Worm (Caenorhabditis elegans) whole organism, L4 larva: ENCODE measurements around the gene C50B8.5.
A peak's percentile ranks its signal among the peaks of the same experiment; 100 is the strongest.

ENCODE experiments used
- D1046.2 ChIP-seq: fragments of 200-800 bp; sonication (Bioruptor generic); IDR thresholded peaks from 2 replicates; pipeline ENCODE4 v1.3.6; 2022; ENCODE audit warnings: missing genetic modification characterization, missing compliant biosample characterization
- F10B5.3 ChIP-seq: sonication (generic microtip); optimal IDR thresholded peaks from 2 replicates; lab custom pipeline; 2016; ENCODE audit warnings: mild to moderate bottlenecking, missing genetic modification characterization, missing compliant biosample characterization
- T20F7.1 ChIP-seq: fragments of 200-800 bp; sonication (Bioruptor generic); optimal IDR thresholded peaks from 2 replicates; lab custom pipeline; 2018; ENCODE audit warnings: mild to moderate bottlenecking, missing genetic modification characterization, missing compliant biosample characterization
- T26A8.4 ChIP-seq: fragments of 200-800 bp; sonication (Bioruptor generic); IDR thresholded peaks from 2 replicates; pipeline ENCODE4 v1.3.6; 2022; ENCODE audit warnings: missing genetic modification characterization, missing compliant biosample characterization
- Y48G9A.11 ChIP-seq: fragments of 200-800 bp; sonication (Bioruptor generic); IDR thresholded peaks from 2 replicates; pipeline ENCODE4 v1.3.6; 2022; ENCODE audit warnings: missing genetic modification reagents, missing genetic modification characterization, missing compliant biosample characterization
- aha-1 ChIP-seq: fragments of 150-350 bp; peaks from one replicate; lab custom pipeline; 2014; ENCODE audit warnings: missing biosample characterization, missing genetic modification characterization
- ama-1 ChIP-seq: fragments of 150-350 bp; optimal IDR thresholded peaks from 2 replicates; lab custom pipeline; 2014; ENCODE audit warnings: inconsistent platforms, mixed read lengths
- arid-1 ChIP-seq: fragments of 200-800 bp; sonication (Bioruptor generic); conservative IDR thresholded peaks from 2 replicates; pipeline ENCODE4 v1.3.6; 2022; ENCODE audit warnings: missing genetic modification reagents, missing genetic modification characterization, missing compliant biosample characterization
- ceh-28 ChIP-seq: fragments of 150-350 bp; optimal IDR thresholded peaks from 2 replicates; lab custom pipeline; 2014; ENCODE audit warnings: missing biosample characterization, missing genetic modification reagents, missing genetic modification characterization
- ceh-82 ChIP-seq: sonication (generic microtip); optimal IDR thresholded peaks from 2 replicates; lab custom pipeline; 2017; ENCODE audit warnings: missing biosample characterization, missing genetic modification characterization
- daf-16 ChIP-seq, 3 experiments: sonication (generic microtip); optimal IDR thresholded peaks; 2 replicates each; lab custom pipeline; 2016 to 2017; ENCODE audit warnings: missing genetic modification characterization in 3 of 3, missing genetic modification reagents in 3 of 3, mild to moderate bottlenecking in 2 of 3, missing compliant biosample characterization in 2 of 3, missing biosample characterization in 1 of 3, moderate library complexity in 1 of 3
- dmd-6 ChIP-seq: fragments of 200-800 bp; sonication (Bioruptor generic); IDR thresholded peaks from 2 replicates; pipeline ENCODE4 v1.3.6; 2022; ENCODE audit warnings: missing genetic modification reagents, missing genetic modification characterization, missing compliant biosample characterization
- duxl-1 ChIP-seq: sonication (generic microtip); optimal IDR thresholded peaks from 2 replicates; lab custom pipeline; 2016; ENCODE audit warnings: mild to moderate bottlenecking, missing genetic modification characterization, moderate library complexity, missing compliant biosample characterization; ENCODE audit not compliant: poor library complexity
- dve-1 ChIP-seq: sonication (generic microtip); optimal IDR thresholded peaks from 2 replicates; lab custom pipeline; 2017; ENCODE audit warnings: antibody characterized with exemption, mild to moderate bottlenecking, missing genetic modification characterization, missing compliant biosample characterization; ENCODE audit not compliant: insufficient read depth
- egl-43 ChIP-seq: fragments of 200-800 bp; sonication (Bioruptor generic); IDR thresholded peaks from 2 replicates; pipeline ENCODE4 v1.3.6; 2022; ENCODE audit warnings: missing genetic modification reagents, missing genetic modification characterization, missing compliant biosample characterization
- gei-8 ChIP-seq: fragments of 200-800 bp; sonication (Bioruptor generic); optimal IDR thresholded peaks from 2 replicates; lab custom pipeline; 2018; ENCODE audit warnings: mild to moderate bottlenecking, missing genetic modification characterization, missing compliant biosample characterization
- hlh-11 ChIP-seq: fragments of 200-800 bp; sonication (Bioruptor generic); optimal IDR thresholded peaks from 2 replicates; lab custom pipeline; 2018; ENCODE audit warnings: mild to moderate bottlenecking, missing genetic modification characterization, missing compliant biosample characterization
- jun-1 ChIP-seq: fragments of 150-350 bp; optimal IDR thresholded peaks from 2 replicates; lab custom pipeline; 2014; ENCODE audit warnings: missing biosample characterization, missing genetic modification reagents, missing genetic modification characterization
- lin-1 ChIP-seq: fragments of 200-800 bp; sonication (Bioruptor generic); IDR thresholded peaks from 2 replicates; pipeline ENCODE4 v1.3.6; 2022; ENCODE audit warnings: missing genetic modification reagents, missing genetic modification characterization, missing compliant biosample characterization
- lin-13 ChIP-seq: fragments of 150-350 bp; optimal IDR thresholded peaks from 2 replicates; lab custom pipeline; 2014; ENCODE audit warnings: missing biosample characterization, missing genetic modification reagents, missing genetic modification characterization
- lin-38 ChIP-seq: fragments of 200-800 bp; sonication (Bioruptor generic); IDR thresholded peaks from 2 replicates; pipeline ENCODE4 v1.3.6; 2022; ENCODE audit warnings: missing genetic modification reagents, missing genetic modification characterization, missing compliant biosample characterization
- lsy-2 ChIP-seq, 2 experiments: fragments of 150-350 bp in 1 of 2; sonication (generic microtip) in 1 of 2; optimal IDR thresholded peaks; 2 replicates each; lab custom pipeline; 2014 to 2017; ENCODE audit warnings: missing biosample characterization in 2 of 2, missing genetic modification characterization in 2 of 2
- mdl-1 ChIP-seq, 2 experiments: fragments of 150-350 bp in 1 of 2; sonication (generic microtip) in 1 of 2; optimal IDR thresholded peaks; 2 replicates each; lab custom pipeline; 2014 to 2017; ENCODE audit warnings: missing biosample characterization in 2 of 2, missing genetic modification characterization in 2 of 2
- mdt-29 ChIP-seq: fragments of 200-800 bp; sonication (Bioruptor generic); IDR thresholded peaks from 2 replicates; pipeline ENCODE4 v1.3.6; 2022; ENCODE audit warnings: missing genetic modification reagents, missing genetic modification characterization, missing compliant biosample characterization
- mes-2 ChIP-seq: sonication (generic microtip); optimal IDR thresholded peaks from 2 replicates; lab custom pipeline; 2016; ENCODE audit warnings: missing genotype, mild to moderate bottlenecking, missing genetic modification characterization, missing compliant biosample characterization; ENCODE audit not compliant: poor library complexity, severe bottlenecking
- mxl-2 ChIP-seq: fragments of 200-800 bp; sonication (Bioruptor generic); conservative IDR thresholded peaks from 2 replicates; pipeline ENCODE4 v1.3.6; 2022; ENCODE audit warnings: missing genetic modification reagents, missing genetic modification characterization, missing compliant biosample characterization
- nhr-10 ChIP-seq: fragments of 150-350 bp; optimal IDR thresholded peaks from 2 replicates; lab custom pipeline; 2014; ENCODE audit warnings: missing biosample characterization, missing genetic modification characterization
- nhr-102 ChIP-seq: sonication (generic microtip); optimal IDR thresholded peaks from 2 replicates; lab custom pipeline; 2016; ENCODE audit warnings: mild to moderate bottlenecking, missing genetic modification characterization, moderate library complexity, missing compliant biosample characterization
- nhr-237 ChIP-seq: sonication (generic microtip); optimal IDR thresholded peaks from 2 replicates; lab custom pipeline; 2017; ENCODE audit warnings: missing biosample characterization, missing genetic modification characterization
- nhr-25 ChIP-seq: sonication (generic microtip); optimal IDR thresholded peaks from 2 replicates; lab custom pipeline; 2017; ENCODE audit warnings: missing genetic modification characterization, mild to moderate bottlenecking, missing compliant biosample characterization, antibody characterized with exemption, moderate library complexity, borderline replicate concordance; ENCODE audit not compliant: insufficient read depth
- nhr-42 ChIP-seq: fragments of 200-800 bp; sonication (Bioruptor generic); IDR thresholded peaks from 2 replicates; pipeline ENCODE4 v1.3.6; 2022; ENCODE audit warnings: missing genetic modification characterization, missing compliant biosample characterization
- nhr-48 ChIP-seq: sonication (generic microtip); optimal IDR thresholded peaks from 2 replicates; lab custom pipeline; 2016; ENCODE audit warnings: mild to moderate bottlenecking, missing genetic modification characterization, missing compliant biosample characterization
- nhr-6 ChIP-seq: fragments of 150-350 bp; optimal IDR thresholded peaks from 2 replicates; lab custom pipeline; 2014; ENCODE audit warnings: missing biosample characterization, missing genetic modification characterization
- nhr-77 ChIP-seq: fragments of 150-350 bp; optimal IDR thresholded peaks from 2 replicates; lab custom pipeline; 2014; ENCODE audit warnings: missing biosample characterization, missing genetic modification characterization
- php-3 ChIP-seq: fragments of 200-800 bp; sonication (Bioruptor generic); IDR thresholded peaks from 2 replicates; pipeline ENCODE4 v1.3.6; 2022; ENCODE audit warnings: missing genetic modification reagents, missing genetic modification characterization, missing compliant biosample characterization
- pqm-1 ChIP-seq: sonication (generic microtip); optimal IDR thresholded peaks from 2 replicates; lab custom pipeline; 2017; ENCODE audit warnings: missing biosample characterization, missing genetic modification characterization
- saeg-2 ChIP-seq: fragments of 200-800 bp; sonication (Bioruptor generic); IDR thresholded peaks from 2 replicates; pipeline ENCODE4 v1.3.6; 2022; ENCODE audit warnings: missing genetic modification reagents, missing genetic modification characterization, missing compliant biosample characterization
- skn-1 ChIP-seq: fragments of 150-350 bp; optimal IDR thresholded peaks from 2 replicates; lab custom pipeline; 2014; ENCODE audit warnings: missing biosample characterization, missing genetic modification characterization
- spr-3 ChIP-seq: fragments of 200-800 bp; sonication (Bioruptor generic); optimal IDR thresholded peaks from 2 replicates; lab custom pipeline; 2018; ENCODE audit warnings: mild to moderate bottlenecking, missing genetic modification characterization, missing compliant biosample characterization
- tag-97 ChIP-seq: fragments of 200-800 bp; sonication (Bioruptor generic); IDR thresholded peaks from 2 replicates; pipeline ENCODE4 v1.3.6; 2022; ENCODE audit warnings: missing genetic modification characterization, missing compliant biosample characterization
- tra-1 ChIP-seq: fragments of 200-800 bp; sonication (Bioruptor generic); IDR thresholded peaks from 2 replicates; pipeline ENCODE4 v1.3.6; 2022; ENCODE audit warnings: missing genetic modification reagents, missing genetic modification characterization, missing compliant biosample characterization
- unc-130 ChIP-seq: sonication (generic microtip); optimal IDR thresholded peaks from 2 replicates; lab custom pipeline; 2016; ENCODE audit warnings: missing genetic modification reagents, missing genetic modification characterization, missing compliant biosample characterization
- unc-62 ChIP-seq, 3 experiments: fragments of 150-350 bp in 1 of 3; sonication (generic microtip); optimal IDR thresholded peaks in 2 of 3; peaks in 1 of 3; 1 replicate in 1 of 3; 2 replicates in 2 of 3; lab custom pipeline; 2014 to 2017; ENCODE audit warnings: missing biosample characterization in 3 of 3, missing genetic modification characterization in 3 of 3, missing genetic modification reagents in 3 of 3, missing genotype in 1 of 3
- vab-7 ChIP-seq: fragments of 200-800 bp; sonication (Bioruptor generic); IDR thresholded peaks from 2 replicates; pipeline ENCODE4 v1.3.6; 2022; ENCODE audit warnings: missing genetic modification reagents, missing genetic modification characterization, missing compliant biosample characterization
- zfp-2 ChIP-seq: sonication (generic microtip); optimal IDR thresholded peaks from 2 replicates; lab custom pipeline; 2016; ENCODE audit warnings: mild to moderate bottlenecking, missing genetic modification characterization, missing compliant biosample characterization
- zip-11 ChIP-seq: fragments of 200-800 bp; sonication (Bioruptor generic); IDR thresholded peaks from 2 replicates; pipeline ENCODE4 v1.3.6; 2022; ENCODE audit warnings: missing genetic modification characterization, missing compliant biosample characterization
- ztf-11 ChIP-seq: fragments of 150-350 bp; optimal IDR thresholded peaks from 2 replicates; lab custom pipeline; 2014; ENCODE audit warnings: missing biosample characterization, missing genetic modification characterization

The C50B8.5 gene

ce11 chrV:13565781-13566180 is 15.0 kb upstream of the C50B8.5 start, which contains the start of gene slrp-1:
slrp-1 (plus strand) TSS chrV:13565863.
- no peak for TF ChIP-seq nhr-237
- TF ChIP-seq F10B5.3 (tag; lab: Kevin White, UChicago) = no peak
- no peak for TF ChIP-seq nhr-25 (tag; lab: Kevin White, UChicago)
- TF ChIP-seq ama-1 (lab: Kevin White, UChicago) = no peak
- 0 out of 2 replicates have a peak, but pooled peaks have one; percentile 58 for TF ChIP-seq Y48G9A.11 (GFP tag; lab: Robert Waterston, UW)
- no peak for TF ChIP-seq jun-1 (tag; lab: Kevin White, UChicago)

DNA sequence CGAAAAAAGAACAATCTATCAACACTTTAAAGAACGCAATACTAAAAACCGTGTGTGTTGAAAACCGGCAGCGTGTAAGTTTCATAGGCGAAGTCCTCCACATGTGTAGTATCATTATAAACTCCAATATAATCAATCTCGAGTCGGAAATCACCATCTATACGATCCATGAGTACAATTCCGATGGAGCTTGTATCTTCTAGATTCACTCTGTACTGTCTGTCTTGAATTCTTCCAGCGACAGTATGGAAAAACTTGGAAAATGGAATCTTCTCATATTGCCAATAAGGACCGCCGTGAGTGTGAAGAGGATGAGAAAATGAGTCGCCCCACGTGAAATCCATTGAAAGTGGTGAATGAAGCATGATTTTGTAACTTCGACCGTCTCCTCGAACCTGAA is 13.8 kb upstream of the C50B8.5 start:
- TF ChIP-seq spr-3 = peak; percentile 7
- 0 out of 2 replicates have a peak, but pooled peaks have one; percentile 32 for TF ChIP-seq php-3 (GFP tag; lab: Robert Waterston, UW)
- TF ChIP-seq hlh-11 (tag; lab: Kevin White, UChicago) = peak; percentile 30
- peak; percentile 46; the same call in 1 of the 2 replicates for TF ChIP-seq tra-1
- no peak for TF ChIP-seq pqm-1 (tag; lab: Kevin White, UChicago)
- peak; percentile 74; the same call in 1 of the 2 replicates for TF ChIP-seq T26A8.4 (GFP tag; lab: Robert Waterston, UW)
- peak; percentile 23 for TF ChIP-seq nhr-102 (tag; lab: Kevin White, UChicago)
- TF ChIP-seq lin-38 = peak; percentile 69
- no peak for TF ChIP-seq daf-16 (GFP tag; optimal IDR thresholded peaks at IDR 0.05; lab: Kevin White, UChicago)
- peak; percentile 25 for TF ChIP-seq daf-16 (tag; optimal IDR thresholded peaks at IDR 0.05; lab: Kevin White, UChicago)
- peak; percentile 40 for TF ChIP-seq T20F7.1
- 0 out of 2 replicates have a peak, but pooled peaks have one; percentile 64 for TF ChIP-seq saeg-2 (GFP tag; lab: Robert Waterston, UW)
- TF ChIP-seq D1046.2 (GFP tag; lab: Robert Waterston, UW) = 0 out of 2 replicates have a peak, but pooled peaks have one; percentile 9
- no peak for TF ChIP-seq lin-1 (GFP tag; lab: Robert Waterston, UW)
- peak; percentile 23; the same call in 1 of the 2 replicates for TF ChIP-seq nhr-42
- peak; percentile 88 for TF ChIP-seq aha-1 (tag; lab: Kevin White, UChicago)
- TF ChIP-seq nhr-77 (tag; lab: Kevin White, UChicago) = no peak
- TF ChIP-seq mdt-29 (GFP tag; lab: Robert Waterston, UW) = peak; percentile 32; the same call in 1 of the 2 replicates
- no peak for TF ChIP-seq nhr-10
- TF ChIP-seq gei-8 = no peak
- TF ChIP-seq ama-1 (lab: Kevin White, UChicago) = peak; percentile 65
- no peak for TF ChIP-seq unc-130 (GFP tag; lab: Kevin White, UChicago)
- TF ChIP-seq nhr-6 (tag; lab: Kevin White, UChicago) = no peak
- TF ChIP-seq mes-2 (tag; lab: Kevin White, UChicago) = peak; percentile 45
- peak; percentile 31 for TF ChIP-seq nhr-48 (tag; lab: Kevin White, UChicago)
- peak in 1 of 2 experiments; percentile 22 for TF ChIP-seq unc-62 (GFP tag; optimal IDR thresholded peaks at IDR 0.05 in 1 of 2; lab: Kevin White, UChicago)
- TF ChIP-seq unc-62 (tag; optimal IDR thresholded peaks at IDR 0.05; lab: Kevin White, UChicago) = no peak
- peak; percentile 36 for TF ChIP-seq dve-1 (tag; lab: Kevin White, UChicago)
- peak in 1 of 2 experiments; percentile 14 for TF ChIP-seq lsy-2 (tag; optimal IDR thresholded peaks at IDR 0.05; lab: Kevin White, UChicago)
- 0 out of 2 replicates have a peak, but pooled peaks have one; percentile 42 for TF ChIP-seq dmd-6 (GFP tag; lab: Robert Waterston, UW)
- TF ChIP-seq mxl-2 = 0 out of 2 replicates have a peak, but pooled peaks have one; percentile 21
- TF ChIP-seq, all 104 proteins: peak for 22

DNA sequence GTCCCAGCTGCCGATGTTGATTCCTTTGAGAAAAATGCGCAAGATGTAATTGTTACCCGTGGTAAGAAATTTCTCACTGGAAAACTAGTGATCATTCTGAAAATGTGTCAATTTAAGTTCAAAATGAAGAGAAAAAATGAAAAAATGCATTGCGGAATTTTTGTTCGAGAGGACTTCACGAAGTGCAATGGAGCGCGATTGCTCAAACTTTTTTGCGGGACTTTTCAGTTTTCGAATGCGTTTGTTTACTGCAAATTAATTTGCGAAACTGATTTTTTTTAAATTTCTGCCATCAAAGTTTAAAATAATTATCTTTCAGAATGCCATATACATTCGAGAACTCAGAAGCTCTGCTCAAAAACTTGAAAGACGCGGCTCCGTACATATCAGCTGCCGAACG is 12.2 kb upstream of the C50B8.5 start, which contains the start of the genes nuaf-1 and bir-2:
nuaf-1 (minus strand) TSS at position 98 of the 400 bp plus-strand sequence.
bir-2 (plus strand) TSS at position 318 of the 400 bp plus-strand sequence.
- TF ChIP-seq mdl-1 (tag; optimal IDR thresholded peaks at IDR 0.05; lab: Kevin White, UChicago) = no peak
- TF ChIP-seq lin-13 = no peak
- no peak for TF ChIP-seq ceh-28 (tag; lab: Kevin White, UChicago)
- TF ChIP-seq mdt-29 (GFP tag; lab: Robert Waterston, UW) = no peak
- no peak for TF ChIP-seq skn-1 (tag; lab: Kevin White, UChicago)
- no peak for TF ChIP-seq arid-1
- no peak for TF ChIP-seq spr-3
- no peak for TF ChIP-seq vab-7
- no peak for TF ChIP-seq zfp-2
- TF ChIP-seq egl-43 (GFP tag; lab: Robert Waterston, UW) = no peak
- no peak for TF ChIP-seq ztf-11 (tag; lab: Kevin White, UChicago)
- no peak for TF ChIP-seq tag-97 (GFP tag; lab: Robert Waterston, UW)
- no peak for TF ChIP-seq duxl-1
- no peak for TF ChIP-seq zip-11 (GFP tag; lab: Robert Waterston, UW)
- no peak for TF ChIP-seq unc-62 (GFP tag; optimal IDR thresholded peaks at IDR 0.05 in 1 of 2; lab: Kevin White, UChicago)
- TF ChIP-seq unc-62 (tag; optimal IDR thresholded peaks at IDR 0.05; lab: Kevin White, UChicago) = no peak
- TF ChIP-seq ceh-82 = no peak
- TF ChIP-seq aha-1 (tag; lab: Kevin White, UChicago) = peak; percentile 86
